Worm (Caenorhabditis elegans) whole organism, L4 larva: Measurements from ENCODE around the gene srw-13.

Source experiments
- ceh-20 ChIP-seq: fragments of 200-800 bp; sonication (Bioruptor generic); IDR thresholded peaks from 2 replicates; pipeline ENCODE4 v1.3.6; 2022; ENCODE audit warnings: missing genetic modification reagents, missing genetic modification characterization, missing compliant biosample characterization
- dmd-6 ChIP-seq: fragments of 200-800 bp; sonication (Bioruptor generic); IDR thresholded peaks from 2 replicates; pipeline ENCODE4 v1.3.6; 2022; ENCODE audit warnings: missing genetic modification reagents, missing genetic modification characterization, missing compliant biosample characterization
- jun-1 ChIP-seq: fragments of 150-350 bp; optimal IDR thresholded peaks from 2 replicates; lab custom pipeline; 2014; ENCODE audit warnings: missing biosample characterization, missing genetic modification reagents, missing genetic modification characterization
- lin-39 ChIP-seq: fragments of 150-350 bp; optimal IDR thresholded peaks from 2 replicates; lab custom pipeline; 2014; ENCODE audit warnings: missing biosample characterization, missing genetic modification reagents, missing genetic modification characterization
- nhr-11 ChIP-seq: fragments of 150-350 bp; optimal IDR thresholded peaks from 2 replicates; lab custom pipeline; 2014; ENCODE audit warnings: missing biosample characterization, missing genetic modification characterization
- zag-1 ChIP-seq: fragments of 150-350 bp; optimal IDR thresholded peaks from 2 replicates; lab custom pipeline; 2014; ENCODE audit warnings: missing biosample characterization, missing genetic modification characterization

- TF ChIP-seq ceh-20 (GFP tag; lab: Robert Waterston, UW) (no peak), jun-1 (tag; lab: Kevin White, UChicago) (no peak), lin-39 (tag; lab: Kevin White, UChicago) (no peak), dmd-6 (GFP tag; lab: Robert Waterston, UW) (no peak), zag-1 (tag; lab: Kevin White, UChicago) (no peak), nhr-11 (tag; lab: Kevin White, UChicago) (no peak)
Observed at ce11 chrV:15186259-15186927, 45.9 kb upstream of the srw-13 start, which contains the start of gene Y75B12B.3.
